Worm (Caenorhabditis elegans): Measurements from ENCODE around the gene srz-100.

- TF ChIP-seq ceh-6 (GFP tag; optimal IDR thresholded peaks at IDR 0.05) (no peak), fkh-6 (tag; optimal IDR thresholded peaks at IDR 0.05) (no peak), K02D7.2 (tag; optimal IDR thresholded peaks at IDR 0.05) (no peak)
Observed at ce11 chrV:16687227-16687626, 44.5 kb upstream of the srz-100 start, which contains the start of gene srz-102.
